Worm (Caenorhabditis elegans) whole organism, L4 larva: Measurements from ENCODE around the gene ugt-49.

Experiments
- F37D6.2 ChIP-seq: sonication (generic microtip); optimal IDR thresholded peaks from 2 replicates; lab custom pipeline; 2016; ENCODE audit warnings: mild to moderate bottlenecking, missing genetic modification characterization, missing compliant biosample characterization
- T20F7.1 ChIP-seq: fragments of 200-800 bp; sonication (Bioruptor generic); optimal IDR thresholded peaks from 2 replicates; lab custom pipeline; 2018; ENCODE audit warnings: mild to moderate bottlenecking, missing genetic modification characterization, missing compliant biosample characterization
- T26A8.4 ChIP-seq: fragments of 200-800 bp; sonication (Bioruptor generic); IDR thresholded peaks from 2 replicates; pipeline ENCODE4 v1.3.6; 2022; ENCODE audit warnings: missing genetic modification characterization, missing compliant biosample characterization
- ceh-82 ChIP-seq: sonication (generic microtip); optimal IDR thresholded peaks from 2 replicates; lab custom pipeline; 2017; ENCODE audit warnings: missing biosample characterization, missing genetic modification characterization
- cey-2 ChIP-seq: sonication (generic microtip); optimal IDR thresholded peaks from 3 replicates; lab custom pipeline; 2017; ENCODE audit warnings: missing genetic modification characterization, mild to moderate bottlenecking, missing compliant biosample characterization, antibody characterized with exemption, borderline replicate concordance; ENCODE audit not compliant: insufficient read depth
- egl-27 ChIP-seq: sonication (generic microtip); optimal IDR thresholded peaks from 3 replicates; lab custom pipeline; 2017; ENCODE audit warnings: missing biosample characterization, missing genetic modification reagents, missing genetic modification characterization
- fos-1 ChIP-seq: fragments of 150-350 bp; optimal IDR thresholded peaks from 2 replicates; lab custom pipeline; 2014; ENCODE audit warnings: missing biosample characterization, missing genetic modification characterization
- lin-15B ChIP-seq: fragments of 150-350 bp; sonication (generic microtip); optimal IDR thresholded peaks from 3 replicates; lab custom pipeline; 2014; ENCODE audit warnings: missing biosample characterization, missing genetic modification characterization
- lin-39 ChIP-seq: fragments of 150-350 bp; optimal IDR thresholded peaks from 2 replicates; lab custom pipeline; 2014; ENCODE audit warnings: missing biosample characterization, missing genetic modification reagents, missing genetic modification characterization
- nhr-76 ChIP-seq: fragments of 150-350 bp; optimal IDR thresholded peaks from 2 replicates; lab custom pipeline; 2014; ENCODE audit warnings: missing biosample characterization, missing genetic modification characterization
- pqm-1 ChIP-seq: sonication (generic microtip); optimal IDR thresholded peaks from 2 replicates; lab custom pipeline; 2017; ENCODE audit warnings: missing biosample characterization, missing genetic modification characterization
- spr-1 ChIP-seq: sonication (generic microtip); optimal IDR thresholded peaks from 2 replicates; lab custom pipeline; 2016; ENCODE audit warnings: mild to moderate bottlenecking, missing genetic modification characterization, missing compliant biosample characterization
- spr-3 ChIP-seq: fragments of 200-800 bp; sonication (Bioruptor generic); optimal IDR thresholded peaks from 2 replicates; lab custom pipeline; 2018; ENCODE audit warnings: mild to moderate bottlenecking, missing genetic modification characterization, missing compliant biosample characterization
- tra-1 ChIP-seq: fragments of 200-800 bp; sonication (Bioruptor generic); IDR thresholded peaks from 2 replicates; pipeline ENCODE4 v1.3.6; 2022; ENCODE audit warnings: missing genetic modification reagents, missing genetic modification characterization, missing compliant biosample characterization
- unc-62 ChIP-seq, 3 experiments: fragments of 150-350 bp in 1 of 3; sonication (generic microtip); optimal IDR thresholded peaks in 2 of 3; peaks in 1 of 3; 1 replicate in 1 of 3; 2 replicates in 2 of 3; lab custom pipeline; 2014 to 2017; ENCODE audit warnings: missing biosample characterization in 3 of 3, missing genetic modification characterization in 3 of 3, missing genetic modification reagents in 3 of 3, missing genotype in 1 of 3
- zip-2 ChIP-seq: fragments of 150-350 bp; optimal IDR thresholded peaks from 2 replicates; lab custom pipeline; 2014; ENCODE audit warnings: missing biosample characterization, missing genetic modification characterization
- ztf-7 ChIP-seq: fragments of 150-350 bp; optimal IDR thresholded peaks from 2 replicates; lab custom pipeline; 2014; ENCODE audit warnings: missing biosample characterization, missing genetic modification characterization

Gene ugt-49

ce11 chrV:10423511-10423910 is 51.4 kb downstream of the ugt-49 start:
- peak; percentile 4 for TF ChIP-seq cey-2 (tag; lab: Kevin White, UChicago)
- no peak for TF ChIP-seq lin-15B (tag; lab: Kevin White, UChicago)
- TF ChIP-seq nhr-76 (tag; lab: Kevin White, UChicago): no peak
- TF ChIP-seq unc-62 (GFP tag; optimal IDR thresholded peaks at IDR 0.05 in 1 of 2; lab: Kevin White, UChicago): peak in 1 of 2 experiments; percentile 66
- TF ChIP-seq unc-62 (tag; optimal IDR thresholded peaks at IDR 0.05; lab: Kevin White, UChicago): no peak
- TF ChIP-seq spr-1 (tag; lab: Kevin White, UChicago): no peak
- TF ChIP-seq pqm-1 (tag; lab: Kevin White, UChicago): no peak
- TF ChIP-seq lin-39: no peak
- no peak for TF ChIP-seq ceh-82
- no peak for TF ChIP-seq zip-2 (tag; lab: Kevin White, UChicago)
- TF ChIP-seq tra-1 (GFP tag; lab: Robert Waterston, UW): no peak
- no peak for TF ChIP-seq ztf-7 (tag; lab: Kevin White, UChicago)
- TF ChIP-seq T20F7.1 (GFP tag; lab: Kevin White, UChicago): peak; percentile 6
- TF ChIP-seq T26A8.4 (GFP tag; lab: Robert Waterston, UW): peak; percentile 62; the same call in 1 of the 2 replicates
- no peak for TF ChIP-seq fos-1 (tag; lab: Kevin White, UChicago)
- TF ChIP-seq egl-27: no peak
- no peak for TF ChIP-seq spr-3 (GFP tag; lab: Kevin White, UChicago)
- no peak for TF ChIP-seq F37D6.2 (tag; lab: Kevin White, UChicago)
